Worm (Caenorhabditis elegans) whole organism, L1 larva: ENCODE measurements around the gene apl-1.

Source experiments
- C34B4.2 ChIP-seq: sonication (generic microtip); optimal IDR thresholded peaks from 2 replicates; lab custom pipeline; 2017; ENCODE audit warnings: mild to moderate bottlenecking, missing genetic modification characterization, missing compliant biosample characterization
- alr-1 ChIP-seq: fragments of 200-800 bp; sonication (Bioruptor generic); optimal IDR thresholded peaks from 2 replicates; lab custom pipeline; 2018; ENCODE audit warnings: borderline replicate concordance, mild to moderate bottlenecking, missing genetic modification characterization, missing compliant biosample characterization
- egl-27 ChIP-seq, 2 experiments: fragments of 150-350 bp in 1 of 2; sonication (generic microtip); optimal IDR thresholded peaks; 3 replicates each; lab custom pipeline; 2017 to 2018; ENCODE audit warnings: missing biosample characterization in 2 of 2, missing genetic modification characterization in 2 of 2, missing genetic modification reagents in 2 of 2
- fkh-10 ChIP-seq: sonication (generic microtip); optimal IDR thresholded peaks from 2 replicates; lab custom pipeline; 2017; ENCODE audit warnings: missing biosample characterization, missing genetic modification reagents, missing genetic modification characterization
- fos-1 ChIP-seq: fragments of 150-350 bp; optimal IDR thresholded peaks from 2 replicates; lab custom pipeline; 2014; ENCODE audit warnings: missing biosample characterization, missing genetic modification characterization
- nhr-76 ChIP-seq: sonication (generic microtip); optimal IDR thresholded peaks from 2 replicates; lab custom pipeline; 2017; ENCODE audit warnings: missing biosample characterization, missing genetic modification characterization
- snpc-4 ChIP-seq: fragments of 150-350 bp; optimal IDR thresholded peaks from 2 replicates; lab custom pipeline; 2014; ENCODE audit warnings: missing biosample characterization, missing genetic modification characterization
- unc-62 ChIP-seq: fragments of 150-350 bp; optimal IDR thresholded peaks from 2 replicates; lab custom pipeline; 2014; ENCODE audit warnings: missing biosample characterization, missing genetic modification reagents, missing genetic modification characterization

- TF ChIP-seq C34B4.2 (no peak), fkh-10 (GFP tag; lab: Kevin White, UChicago) (no peak), unc-62 (no peak), nhr-76 (tag; lab: Kevin White, UChicago) (no peak), egl-27 (tag; optimal IDR thresholded peaks at IDR 0.05; lab: Kevin White, UChicago) (no peak), alr-1 (tag; lab: Kevin White, UChicago) (no peak), snpc-4 (no peak), fos-1 (tag; lab: Kevin White, UChicago) (no peak)
These were observed 4.8 kb downstream of the apl-1 start for ce11 chrX:5111894-5112293.
